Worm (Caenorhabditis elegans): ENCODE measurements around the gene F09E5.16.

- TF ChIP-seq W03F9.2 (tag; optimal IDR thresholded peaks at IDR 0.05) (peak; percentile 25), dao-5 (tag; optimal IDR thresholded peaks at IDR 0.05) (no peak)
These were observed 35.3 kb downstream of the F09E5.16 start for ce11 chrII:5330206-5330686.

Measured in whole organism, L4/young adult.